Comparison of ENCODE assay signal across 5 worm cellular contexts in the genomic region with DNA sequence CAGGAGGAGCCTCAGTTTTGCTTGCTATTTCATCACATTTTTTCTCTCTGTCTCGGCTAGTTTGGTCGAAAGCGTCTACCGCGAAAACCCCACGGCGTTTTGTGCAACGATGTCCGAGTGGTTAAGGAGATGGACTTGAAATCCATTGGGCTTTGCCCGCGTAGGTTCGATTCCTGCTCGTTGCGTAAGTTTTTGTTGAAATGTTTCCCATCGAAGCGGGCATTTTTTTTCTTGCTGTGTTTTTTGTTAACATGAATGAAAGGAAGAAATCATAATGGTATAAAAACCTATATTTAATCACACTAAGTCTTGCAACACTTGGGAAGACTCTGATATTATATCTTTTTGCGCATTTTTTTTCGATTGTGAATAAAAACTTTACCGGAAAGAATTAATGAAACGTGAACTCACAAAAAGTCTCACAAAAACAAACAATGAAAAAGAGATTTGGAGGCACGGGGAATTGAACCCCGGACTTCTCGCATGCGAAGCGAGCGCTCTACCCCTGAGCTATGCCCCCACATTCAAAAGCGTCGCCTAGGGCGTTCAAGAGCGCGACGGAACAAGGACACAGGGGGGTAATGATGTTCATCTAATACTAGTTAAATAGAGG.
TF ChIP-seq lines count a peak whose summit lies in the region.

No protein-coding gene starts in this region.

TF ChIP-seq in whole organism, L1 larva, 84 proteins besides CTCF, POLR2A, EP300 and RAD21 (continues in another document):
- TF ChIP-seq hlh-4 (tag; optimal IDR thresholded peaks at IDR 0.05; lab: Kevin White, UChicago) (no peak), hlh-17 (GFP tag; optimal IDR thresholded peaks at IDR 0.05; lab: Kevin White, UChicago; ENCODE audit: borderline replicate concordance) (no peak), sptf-1 (tag; optimal IDR thresholded peaks at IDR 0.05; lab: Kevin White, UChicago) (no peak), C04F5.9 (tag; optimal IDR thresholded peaks at IDR 0.05; lab: Kevin White, UChicago) (no peak), lir-3 (tag; optimal IDR thresholded peaks at IDR 0.05; lab: Kevin White, UChicago; ENCODE audit: poor library complexity) (peak; percentile 12), lin-14 (GFP tag; optimal IDR thresholded peaks at IDR 0.05; lab: Kevin White, UChicago) (peak; percentile 81), lin-13 (GFP tag; optimal IDR thresholded peaks at IDR 0.05; lab: Kevin White, UChicago) (peak; percentile 27), mab-9 (GFP tag; IDR thresholded peaks at IDR 0.05; lab: Robert Waterston, UW) (no peak), ets-5 (GFP tag; IDR thresholded peaks at IDR 0.05; lab: Robert Waterston, UW) (no peak), egl-27 (tag; optimal IDR thresholded peaks at IDR 0.05; lab: Kevin White, UChicago) (peak in 1 of 2 experiments; percentile 41), nhr-90 (tag; optimal IDR thresholded peaks at IDR 0.05; lab: Kevin White, UChicago; ENCODE audit: poor library complexity) (peak; percentile 67), nhr-20 (tag; optimal IDR thresholded peaks at IDR 0.05; lab: Kevin White, UChicago) (peak; percentile 77), ces-1 (GFP tag; optimal IDR thresholded peaks at IDR 0.05; lab: Kevin White, UChicago) (peak; percentile 20), pqm-1 (tag; optimal IDR thresholded peaks at IDR 0.05; lab: Kevin White, UChicago) (no peak), C16A3.4 (tag; optimal IDR thresholded peaks at IDR 0.05; lab: Kevin White, UChicago) (peak; percentile 70), nhr-11 (tag; optimal IDR thresholded peaks at IDR 0.05; lab: Kevin White, UChicago) (no peak)

TF ChIP-seq in whole organism, L3 larva, 47 proteins besides CTCF, POLR2A, EP300 and RAD21 (continues in another document):
- TF ChIP-seq nhr-43 (tag; optimal IDR thresholded peaks at IDR 0.05; lab: Kevin White, UChicago; ENCODE audit: poor library complexity, severe bottlenecking) (peak; percentile 77), jun-1 (tag; optimal IDR thresholded peaks at IDR 0.05; lab: Kevin White, UChicago) (peak; percentile 0), nfya-1 (tag; optimal IDR thresholded peaks at IDR 0.05; lab: Kevin White, UChicago; ENCODE audit: insufficient read depth) (peak; percentile 46), ceh-16 (tag; optimal IDR thresholded peaks at IDR 0.05; lab: Kevin White, UChicago) (no peak), hmg-11 (tag; optimal IDR thresholded peaks at IDR 0.05; lab: Kevin White, UChicago) (peak; percentile 70), ZK546.5 (tag; optimal IDR thresholded peaks at IDR 0.05; lab: Kevin White, UChicago) (no peak), sea-2 (GFP tag; optimal IDR thresholded peaks at IDR 0.05; lab: Kevin White, UChicago) (no peak), lsy-12 (tag; optimal IDR thresholded peaks at IDR 0.05; lab: Kevin White, UChicago) (peak; percentile 72), zag-1 (tag; optimal IDR thresholded peaks at IDR 0.05; lab: Kevin White, UChicago) (peak; percentile 44), snpc-4 (tag; optimal IDR thresholded peaks at IDR 0.05; lab: Kevin White, UChicago) (peak; percentile 28), R02D3.7 (tag; optimal IDR thresholded peaks at IDR 0.05; lab: Kevin White, UChicago) (peak; percentile 37), nhr-237 (tag; optimal IDR thresholded peaks at IDR 0.05; lab: Kevin White, UChicago) (no peak), elt-1 (tag; optimal IDR thresholded peaks at IDR 0.05; lab: Kevin White, UChicago) (no peak), ceh-82 (tag; optimal IDR thresholded peaks at IDR 0.05; lab: Kevin White, UChicago) (peak; percentile 60), nhr-11 (tag; optimal IDR thresholded peaks at IDR 0.05; lab: Kevin White, UChicago) (peak; percentile 0), egl-5 (tag; optimal IDR thresholded peaks at IDR 0.05; lab: Kevin White, UChicago) (peak; percentile 66), ztf-4 (tag; optimal IDR thresholded peaks at IDR 0.05; lab: Kevin White, UChicago) (peak; percentile 8)

TF ChIP-seq in whole organism, early embryonic, 17 proteins besides CTCF, POLR2A, EP300 and RAD21:
- peak; percentile 80 for TF ChIP-seq tbx-11 (GFP tag; IDR thresholded peaks at IDR 0.05; lab: Robert Waterston, UW)
- peak; percentile 91 for TF ChIP-seq scrt-1 (GFP tag; IDR thresholded peaks at IDR 0.05; lab: Robert Waterston, UW)
- peak; percentile 89 for TF ChIP-seq F13C5.2 (tag; optimal IDR thresholded peaks at IDR 0.05; lab: Kevin White, UChicago)
- peak; percentile 70 for TF ChIP-seq ceh-13 (GFP tag; optimal IDR thresholded peaks at IDR 0.05; lab: Kevin White, UChicago)
- peak; percentile 76 for TF ChIP-seq hmbx-1 (tag; optimal IDR thresholded peaks at IDR 0.05; lab: Kevin White, UChicago)
- no peak for TF ChIP-seq hmg-4 (GFP tag; optimal IDR thresholded peaks at IDR 0.05; lab: Kevin White, UChicago)
- no peak for TF ChIP-seq ama-1 (optimal IDR thresholded peaks at IDR 0.05; lab: Kevin White, UChicago)
- TF ChIP-seq tra-4 (tag; optimal IDR thresholded peaks at IDR 0.05; lab: Kevin White, UChicago), result peak; percentile 79
- peak; percentile 82 for TF ChIP-seq sea-1 (GFP tag; conservative IDR thresholded peaks at IDR 0.05; lab: Robert Waterston, UW)
- peak; percentile 83 for TF ChIP-seq aly-1 (tag; optimal IDR thresholded peaks at IDR 0.05; lab: Kevin White, UChicago)
- peak; percentile 84 for TF ChIP-seq tbx-37 (GFP tag; conservative IDR thresholded peaks at IDR 0.05; lab: Robert Waterston, UW)
- peak; percentile 90 for TF ChIP-seq flt-1 (GFP tag; IDR thresholded peaks at IDR 0.05; lab: Robert Waterston, UW)
- TF ChIP-seq hnd-1 (tag; optimal IDR thresholded peaks at IDR 0.05; lab: Kevin White, UChicago), result peak; percentile 77
- TF ChIP-seq B0310.2 (tag; optimal IDR thresholded peaks at IDR 0.05; lab: Kevin White, UChicago), result peak; percentile 67
- peak; percentile 88 for TF ChIP-seq pes-1 (GFP tag; IDR thresholded peaks at IDR 0.05; lab: Robert Waterston, UW)
- peak; percentile 66 for TF ChIP-seq ets-7 (tag; optimal IDR thresholded peaks at IDR 0.05; lab: Kevin White, UChicago)
- TF ChIP-seq ceh-36 (tag; optimal IDR thresholded peaks at IDR 0.05; lab: Kevin White, UChicago), result peak; percentile 90

TF ChIP-seq in whole organism, midembryonic, 9 proteins besides CTCF, POLR2A, EP300 and RAD21:
- TF ChIP-seq ref-1 (GFP tag; conservative IDR thresholded peaks at IDR 0.05; lab: Robert Waterston, UW) (peak; percentile 81), ztf-23 (GFP tag; IDR thresholded peaks at IDR 0.05; lab: Robert Waterston, UW) (peak; percentile 86), cog-1 (tag; optimal IDR thresholded peaks at IDR 0.05; lab: Kevin White, UChicago) (peak; percentile 68), flt-1 (GFP tag; IDR thresholded peaks at IDR 0.05; lab: Robert Waterston, UW) (peak; percentile 90), med-1 (GFP tag; optimal IDR thresholded peaks at IDR 0.05; lab: Kevin White, UChicago; ENCODE audit: insufficient read depth) (peak; percentile 14), T22C8.4 (GFP tag; IDR thresholded peaks at IDR 0.05; lab: Robert Waterston, UW) (peak; percentile 70), ztf-29 (GFP tag; IDR thresholded peaks at IDR 0.05; lab: Robert Waterston, UW) (peak; percentile 68; the same call in 1 of the 2 replicates), tab-1 (GFP tag; IDR thresholded peaks at IDR 0.05; lab: Robert Waterston, UW) (peak; percentile 89), klf-2 (GFP tag; conservative IDR thresholded peaks at IDR 0.05; lab: Robert Waterston, UW) (peak; percentile 61; the same call in 1 of the 2 replicates)

TF ChIP-seq in whole organism, young adult, 124 proteins besides CTCF, POLR2A, EP300 and RAD21 (continues in another document):
- peak; percentile 52 for TF ChIP-seq snpc-4 (GFP tag; optimal IDR thresholded peaks at IDR 0.05; lab: Kevin White, UChicago)
- peak in 3 of 4 experiments; percentile 5 to 67 (median 58) for TF ChIP-seq snpc-4 (tag; optimal IDR thresholded peaks at IDR 0.05; lab: Kevin White, UChicago)
- TF ChIP-seq lsy-27 (tag; optimal IDR thresholded peaks at IDR 0.05; lab: Kevin White, UChicago; ENCODE audit: borderline replicate concordance, insufficient read depth), result peak; percentile 5
- TF ChIP-seq sptf-2 (GFP tag; optimal IDR thresholded peaks at IDR 0.05; lab: Kevin White, UChicago), result no peak
- TF ChIP-seq cebp-1 (GFP tag; IDR thresholded peaks at IDR 0.05; lab: Robert Waterston, UW), result peak; percentile 81
- peak; percentile 96 for TF ChIP-seq cebp-1 (tag; optimal IDR thresholded peaks at IDR 0.05; lab: Kevin White, UChicago)
- TF ChIP-seq F10E7.11 (tag; optimal IDR thresholded peaks at IDR 0.05; lab: Kevin White, UChicago), result no peak
- peak; percentile 29 for TF ChIP-seq madf-10 (tag; optimal IDR thresholded peaks at IDR 0.05; lab: Kevin White, UChicago)
- no peak for TF ChIP-seq bed-2 (GFP tag; IDR thresholded peaks at IDR 0.05; lab: Robert Waterston, UW)
- TF ChIP-seq hlh-12 (tag; optimal IDR thresholded peaks at IDR 0.05; lab: Kevin White, UChicago), result peak; percentile 82
- TF ChIP-seq F57A8.1 (GFP tag; optimal IDR thresholded peaks at IDR 0.05; lab: Kevin White, UChicago), result no peak
- TF ChIP-seq hrde-1 (tag; optimal IDR thresholded peaks at IDR 0.05; lab: Kevin White, UChicago; ENCODE audit: borderline replicate concordance), result peak; percentile 38
- TF ChIP-seq egl-18 (GFP tag; IDR thresholded peaks at IDR 0.05; lab: Robert Waterston, UW), result peak; percentile 69; the same call in 1 of the 2 replicates
- TF ChIP-seq snpc-1.1 (tag; optimal IDR thresholded peaks at IDR 0.05; lab: Kevin White, UChicago; ENCODE audit: insufficient read depth), result no peak
- TF ChIP-seq lin-40 (tag; optimal IDR thresholded peaks at IDR 0.05; lab: Kevin White, UChicago), result peak; percentile 82
- peak; percentile 64 for TF ChIP-seq K12H6.12 (tag; optimal IDR thresholded peaks at IDR 0.05; lab: Kevin White, UChicago)
- TF ChIP-seq hlh-26 (GFP tag; conservative IDR thresholded peaks at IDR 0.05; lab: Robert Waterston, UW), result no peak
- TF ChIP-seq dox-1 (GFP tag; IDR thresholded peaks at IDR 0.05; lab: Robert Waterston, UW), result peak; percentile 65
- TF ChIP-seq lin-35 (GFP tag; optimal IDR thresholded peaks at IDR 0.05; lab: Kevin White, UChicago), result peak in 1 of 3 experiments; percentile 71
- peak; percentile 50; the same call in 1 of the 2 replicates for TF ChIP-seq egl-44 (GFP tag; IDR thresholded peaks at IDR 0.05; lab: Robert Waterston, UW)
- TF ChIP-seq lag-1 (GFP tag; IDR thresholded peaks at IDR 0.05; lab: Robert Waterston, UW), result 0 out of 2 replicates have a peak, but pooled peaks have one; percentile 46
- TF ChIP-seq pha-4 (tag; optimal IDR thresholded peaks at IDR 0.05; lab: Kevin White, UChicago), result no peak
- peak; percentile 58 for TF ChIP-seq ceh-79 (tag; optimal IDR thresholded peaks at IDR 0.05; lab: Kevin White, UChicago)
- no peak for TF ChIP-seq ceh-91 (GFP tag; IDR thresholded peaks at IDR 0.05; lab: Robert Waterston, UW)
- TF ChIP-seq ztf-26 (tag; optimal IDR thresholded peaks at IDR 0.05; lab: Kevin White, UChicago), result peak; percentile 57
- peak; percentile 27 to 76 for TF ChIP-seq rec-8 (tag; optimal IDR thresholded peaks at IDR 0.05; lab: Kevin White, UChicago)
- TF ChIP-seq nhr-120 (GFP tag; IDR thresholded peaks at IDR 0.05; lab: Robert Waterston, UW), result peak; percentile 64; the same call in 1 of the 2 replicates
- TF ChIP-seq athp-1 (tag; optimal IDR thresholded peaks at IDR 0.05; lab: Kevin White, UChicago), result peak; percentile 33
- TF ChIP-seq bed-1 (GFP tag; IDR thresholded peaks at IDR 0.05; lab: Robert Waterston, UW), result no peak
